Fruit fly (Drosophila melanogaster): ENCODE results near the gene Arl1.

The Arl1 gene

dm6 chr3L:15967588-15968500 is 15.1 kb upstream of the Arl1 start, which contains the start of the genes Brr2 and CG10516 (continued):
- TF ChIP-seq eyg (GFP tag; optimal IDR thresholded peaks at IDR 0.05) (peak; percentile 41), schlank (tag; optimal IDR thresholded peaks at IDR 0.05) (no peak), CG9437 (GFP tag; optimal IDR thresholded peaks at IDR 0.05) (peak; percentile 7), Max (GFP tag; optimal IDR thresholded peaks at IDR 0.05) (peak; percentile 68), CG10209 (GFP tag; optimal IDR thresholded peaks at IDR 0.05) (no peak), odd (GFP tag; optimal IDR thresholded peaks at IDR 0.05) (no peak), CG18476 (GFP tag; optimal IDR thresholded peaks at IDR 0.05) (no peak), NK7.1 (GFP tag; optimal IDR thresholded peaks at IDR 0.05) (no peak), CG7928 (GFP tag; optimal IDR thresholded peaks at IDR 0.05) (peak; percentile 30), CG18619 (GFP tag; optimal IDR thresholded peaks at IDR 0.05) (no peak), CG1529 (GFP tag; optimal IDR thresholded peaks at IDR 0.05) (no peak), Ptx1 (GFP tag; IDR thresholded peaks at IDR 0.05) (no peak), Vsx1 (GFP tag; optimal IDR thresholded peaks at IDR 0.05) (no peak), CG8359 (GFP tag; optimal IDR thresholded peaks at IDR 0.05; ENCODE audit: borderline replicate concordance) (no peak), Fer3 (tag; optimal IDR thresholded peaks at IDR 0.05) (no peak), CG11723 (GFP tag; optimal IDR thresholded peaks at IDR 0.05) (no peak), CG6254 (GFP tag; optimal IDR thresholded peaks at IDR 0.05) (no peak), Hr3 (GFP tag; optimal IDR thresholded peaks at IDR 0.05) (peak; percentile 37), Blimp-1 (GFP tag; optimal IDR thresholded peaks at IDR 0.05) (no peak), mirr (GFP tag; optimal IDR thresholded peaks at IDR 0.05) (no peak), Oaz (GFP tag; IDR thresholded peaks at IDR 0.05) (no peak), Dip2 (GFP tag; IDR thresholded peaks at IDR 0.05) (no peak), CG14441 (GFP tag; IDR thresholded peaks at IDR 0.05) (no peak), CG4854 (GFP tag; optimal IDR thresholded peaks at IDR 0.05) (no peak), sug (tag; optimal IDR thresholded peaks at IDR 0.05) (peak; percentile 43), klu (GFP tag; IDR thresholded peaks at IDR 0.05) (no peak), Fer2 (tag; optimal IDR thresholded peaks at IDR 0.05) (no peak), zen (tag; optimal IDR thresholded peaks at IDR 0.05) (peak; percentile 15), dm (GFP tag; optimal IDR thresholded peaks at IDR 0.05) (peak; percentile 21), unpg (GFP tag; optimal IDR thresholded peaks at IDR 0.05) (no peak), CG14050 (GFP tag; IDR thresholded peaks at IDR 0.05) (no peak), run (tag; optimal IDR thresholded peaks at IDR 0.05) (no peak), CG10654 (GFP tag; optimal IDR thresholded peaks at IDR 0.05) (peak; percentile 17), Dip3 (GFP tag; optimal IDR thresholded peaks at IDR 0.05) (no peak), chn (GFP tag; optimal IDR thresholded peaks at IDR 0.05) (peak; percentile 27), phol (tag; optimal IDR thresholded peaks at IDR 0.05) (peak; percentile 78), CG31441 (GFP tag; IDR thresholded peaks at IDR 0.05) (peak; percentile 73), Stat92E (GFP tag; optimal IDR thresholded peaks at IDR 0.05) (peak in 1 of 3 experiments; percentile 63), Hey (tag; optimal IDR thresholded peaks at IDR 0.05) (no peak), kni (GFP tag; optimal IDR thresholded peaks at IDR 0.05) (peak; percentile 75), CG16779 (GFP tag; IDR thresholded peaks at IDR 0.05) (no peak), pita (GFP tag; optimal IDR thresholded peaks at IDR 0.05) (no peak), toy (GFP tag; IDR thresholded peaks at IDR 0.05) (no peak), pzg (GFP tag; optimal IDR thresholded peaks at IDR 0.05) (peak; percentile 80), crp (GFP tag; optimal IDR thresholded peaks at IDR 0.05) (peak in 1 of 2 experiments; percentile 17), CG2129 (GFP tag; IDR thresholded peaks at IDR 0.05; ENCODE audit: partially characterized antibody) (no peak), bcd (GFP tag; optimal IDR thresholded peaks at IDR 0.05) (no peak), vvl (GFP tag; IDR thresholded peaks at IDR 0.05) (no peak)
